Fruit fly (Drosophila melanogaster) whole organism, embryonic: ENCODE measurements around the gene Tsp2A.

Experiments used
- Asciz ChIP-seq: fragments of 200-800 bp; sonication (Bioruptor generic); optimal IDR thresholded peaks from 2 replicates; lab custom pipeline; 2017; ENCODE audit warnings: missing biosample characterization, mild to moderate bottlenecking, missing genetic modification characterization, missing genetic modification reagents
- Blimp-1 ChIP-seq: fragments of 200-800 bp; sonication (Bioruptor generic); optimal IDR thresholded peaks from 3 replicates; lab custom pipeline; 2018; ENCODE audit warnings: missing biosample characterization, missing genetic modification characterization, mild to moderate bottlenecking, moderate library complexity, missing genetic modification reagents
- Bteb2 ChIP-seq: fragments of 200-800 bp; sonication (Bioruptor generic); optimal IDR thresholded peaks from 2 replicates; lab custom pipeline; 2016; ENCODE audit warnings: missing biosample characterization, missing genetic modification characterization
- CG10274 ChIP-seq: fragments of 200-800 bp; sonication (Bioruptor generic); optimal IDR thresholded peaks from 3 replicates; lab custom pipeline; 2017; ENCODE audit warnings: missing biosample characterization, mild to moderate bottlenecking, missing genetic modification characterization
- CG12769 ChIP-seq: fragments of 200-800 bp; sonication (Bioruptor generic); optimal IDR thresholded peaks from 2 replicates; lab custom pipeline; 2019; ENCODE audit warnings: missing biosample characterization, mild to moderate bottlenecking, missing genetic modification characterization, moderate library complexity
- CG14050 ChIP-seq: fragments of 200-800 bp; sonication (Bioruptor generic); IDR thresholded peaks from 3 replicates; pipeline ENCODE4 v1.3.6; 2022; ENCODE audit warnings: missing biosample characterization, missing genetic modification characterization
- CG16779 ChIP-seq: fragments of 200-800 bp; sonication (Bioruptor generic); IDR thresholded peaks from 2 replicates; pipeline ENCODE4 v1.3.6; 2022; ENCODE audit warnings: missing biosample characterization, missing genetic modification characterization
- CG17186 ChIP-seq: fragments of 200-800 bp; sonication (Bioruptor generic); optimal IDR thresholded peaks from 3 replicates; lab custom pipeline; 2017; ENCODE audit warnings: missing biosample characterization, missing genetic modification reagents, missing genetic modification characterization
- CG17359 ChIP-seq: fragments of 200-800 bp; sonication (Bioruptor generic); optimal IDR thresholded peaks from 3 replicates; lab custom pipeline; 2018; ENCODE audit warnings: missing biosample characterization, mild to moderate bottlenecking, missing genetic modification characterization, moderate library complexity
- CG17385 ChIP-seq: fragments of 200-800 bp; sonication (Bioruptor generic); optimal IDR thresholded peaks from 3 replicates; lab custom pipeline; 2018; ENCODE audit warnings: missing biosample characterization, mild to moderate bottlenecking, missing genetic modification characterization
- CG18011 ChIP-seq: fragments of 200-800 bp; sonication (Bioruptor generic); optimal IDR thresholded peaks from 2 replicates; lab custom pipeline; 2017; ENCODE audit warnings: missing biosample characterization, missing genetic modification characterization, mild to moderate bottlenecking, moderate library complexity, missing genotype
- CG18599 ChIP-seq: fragments of 200-800 bp; sonication (Bioruptor generic); optimal IDR thresholded peaks from 3 replicates; lab custom pipeline; 2017; ENCODE audit warnings: missing biosample characterization, missing genetic modification characterization, mild to moderate bottlenecking, moderate library complexity, missing genetic modification reagents
- CG2120 ChIP-seq: fragments of 200-800 bp; sonication (Bioruptor generic); optimal IDR thresholded peaks from 3 replicates; lab custom pipeline; 2016; ENCODE audit warnings: missing biosample characterization, missing genetic modification characterization
- CG2199 ChIP-seq: fragments of 200-800 bp; sonication (Bioruptor generic); IDR thresholded peaks from 3 replicates; pipeline ENCODE4 v1.3.6; 2022; ENCODE audit warnings: missing biosample characterization, missing genetic modification characterization
- CG2712 ChIP-seq: fragments of 200-800 bp; optimal IDR thresholded peaks from 3 replicates; lab custom pipeline; 2019; ENCODE audit warnings: missing biosample characterization, mild to moderate bottlenecking, missing genetic modification characterization, moderate library complexity
- CG3163 ChIP-seq: fragments of 200-800 bp; sonication (Bioruptor generic); optimal IDR thresholded peaks from 3 replicates; lab custom pipeline; 2016; ENCODE audit warnings: missing biosample characterization, missing genetic modification characterization
- CG34376 ChIP-seq: fragments of 200-800 bp; sonication (Bioruptor generic); optimal IDR thresholded peaks from 2 replicates; lab custom pipeline; 2018; ENCODE audit warnings: missing biosample characterization, mild to moderate bottlenecking, missing genetic modification characterization
- CG3995 ChIP-seq: fragments of 200-800 bp; sonication (Bioruptor generic); optimal IDR thresholded peaks from 3 replicates; lab custom pipeline; 2016; ENCODE audit warnings: missing biosample characterization, missing genetic modification characterization
- CG4404 ChIP-seq: fragments of 200-800 bp; sonication (Bioruptor generic); IDR thresholded peaks from 2 replicates; pipeline ENCODE4 v1.3.6; 2022; ENCODE audit warnings: missing biosample characterization, missing genetic modification characterization
- CG5953 ChIP-seq: fragments of 200-800 bp; sonication (Bioruptor generic); IDR thresholded peaks from 2 replicates; pipeline ENCODE4 v1.3.6; 2022; ENCODE audit warnings: missing biosample characterization, missing genetic modification characterization
- CG7372 ChIP-seq: fragments of 200-800 bp; sonication (Bioruptor generic); IDR thresholded peaks from 2 replicates; pipeline ENCODE4 v1.3.6; 2022; ENCODE audit warnings: missing biosample characterization, missing genetic modification characterization
- CG7786 ChIP-seq: fragments of 200-800 bp; sonication (Bioruptor generic); optimal IDR thresholded peaks from 2 replicates; lab custom pipeline; 2016; ENCODE audit warnings: missing biosample characterization, missing genetic modification characterization
- CG7928 ChIP-seq: fragments of 200-800 bp; sonication (Bioruptor generic); optimal IDR thresholded peaks from 2 replicates; lab custom pipeline; 2017; ENCODE audit warnings: missing biosample characterization, mild to moderate bottlenecking, missing genetic modification characterization
- CG9876 ChIP-seq: fragments of 200-800 bp; sonication (Bioruptor generic); optimal IDR thresholded peaks from 2 replicates; lab custom pipeline; 2016; ENCODE audit warnings: missing biosample characterization, missing genetic modification characterization
- CkIIα-i1 ChIP-seq: fragments of 200-800 bp; sonication (Bioruptor generic); IDR thresholded peaks from 2 replicates; pipeline ENCODE4 v1.3.6; 2022; ENCODE audit warnings: missing biosample characterization, missing genetic modification characterization
- Dad ChIP-seq: fragments of 200-800 bp; sonication (Bioruptor generic); optimal IDR thresholded peaks from 3 replicates; lab custom pipeline; 2016; ENCODE audit warnings: missing biosample characterization, missing genetic modification characterization
- Ets65A ChIP-seq: fragments of 200-800 bp; sonication (Bioruptor generic); peaks from one replicate; lab custom pipeline; 2016; ENCODE audit warnings: missing biosample characterization, missing genetic modification characterization
- H2.0 ChIP-seq: fragments of 200-800 bp; sonication (Bioruptor generic); IDR thresholded peaks from 2 replicates; pipeline ENCODE4 v1.3.6; 2022; ENCODE audit warnings: missing biosample characterization, missing genetic modification characterization
- Hsf ChIP-seq: fragments of 200-800 bp; sonication (Bioruptor generic); optimal IDR thresholded peaks from 3 replicates; lab custom pipeline; 2016; ENCODE audit warnings: missing biosample characterization, missing genetic modification characterization
- Oli ChIP-seq: fragments of 200-800 bp; sonication (Bioruptor generic); optimal IDR thresholded peaks from 2 replicates; lab custom pipeline; 2018; ENCODE audit warnings: missing biosample characterization, mild to moderate bottlenecking, missing genetic modification characterization, moderate library complexity
- Ssrp ChIP-seq: fragments of 200-800 bp; sonication (Bioruptor generic); optimal IDR thresholded peaks from 2 replicates; lab custom pipeline; 2018; ENCODE audit warnings: missing biosample characterization, mild to moderate bottlenecking, missing genetic modification characterization, moderate library complexity
- ac ChIP-seq: fragments of 200-800 bp; sonication (Bioruptor generic); optimal IDR thresholded peaks from 3 replicates; lab custom pipeline; 2017; ENCODE audit warnings: missing biosample characterization, mild to moderate bottlenecking, missing genetic modification characterization
- amos ChIP-seq: fragments of 200-800 bp; sonication (Bioruptor generic); IDR thresholded peaks from 2 replicates; pipeline ENCODE4 v1.3.6; 2022; ENCODE audit warnings: missing biosample characterization, missing genetic modification characterization; ENCODE audit not compliant: partially characterized antibody
- bbx ChIP-seq: fragments of 200-800 bp; sonication (Bioruptor generic); IDR thresholded peaks from 2 replicates; pipeline ENCODE4 v1.3.6; 2022; ENCODE audit warnings: missing biosample characterization, missing genetic modification characterization; ENCODE audit not compliant: partially characterized antibody
- ci ChIP-seq: fragments of 200-800 bp; sonication (Bioruptor generic); IDR thresholded peaks from 3 replicates; pipeline ENCODE4 v1.3.6; 2022; ENCODE audit warnings: missing biosample characterization, missing genetic modification characterization
- croc ChIP-seq: fragments of 200-800 bp; sonication (Bioruptor generic); conservative IDR thresholded peaks from 3 replicates; pipeline ENCODE4 v1.3.6; 2022; ENCODE audit warnings: missing biosample characterization, missing genetic modification characterization
- crp ChIP-seq, 2 experiments: fragments of 200-800 bp; sonication (Bioruptor generic); optimal IDR thresholded peaks; 2 replicates in 1 of 2; 3 replicates in 1 of 2; lab custom pipeline; 2017; ENCODE audit warnings: missing biosample characterization in 2 of 2, missing genetic modification characterization in 2 of 2, mild to moderate bottlenecking in 1 of 2, moderate library complexity in 1 of 2
- fd102C ChIP-seq: fragments of 200-800 bp; sonication (Bioruptor generic); optimal IDR thresholded peaks from 2 replicates; lab custom pipeline; 2018; ENCODE audit warnings: missing biosample characterization, mild to moderate bottlenecking, missing genetic modification characterization, moderate library complexity
- fru ChIP-seq: fragments of >200 bp; optimal IDR thresholded peaks from 2 replicates; lab custom pipeline; 2017
- ftz-f1 ChIP-seq: fragments of 200-800 bp; sonication (Bioruptor generic); optimal IDR thresholded peaks from 2 replicates; lab custom pipeline; 2016; ENCODE audit warnings: missing biosample characterization, missing genetic modification characterization
- maf-S ChIP-seq: fragments of 200-800 bp; sonication (Bioruptor generic); optimal IDR thresholded peaks from 2 replicates; lab custom pipeline; 2016; ENCODE audit warnings: missing biosample characterization, missing genetic modification characterization
- oc ChIP-seq: fragments of 200-800 bp; sonication (Bioruptor generic); optimal IDR thresholded peaks from 2 replicates; lab custom pipeline; 2018; ENCODE audit warnings: missing biosample characterization, mild to moderate bottlenecking, missing genetic modification characterization, moderate library complexity
- otp ChIP-seq: fragments of 200-800 bp; sonication (Bioruptor generic); IDR thresholded peaks from 3 replicates; pipeline ENCODE4, ENCODE4 v1.3.6; 2022; ENCODE audit warnings: missing biosample characterization, missing genetic modification characterization
- pan ChIP-seq, 4 experiments: fragments of >200 bp in 3 of 4; fragments of 200-800 bp in 1 of 4; sonication (Bioruptor generic) in 1 of 4; optimal IDR thresholded peaks in 3 of 4; IDR thresholded peaks in 1 of 4; 2 replicates each; pipeline versions ENCODE4 v1.3.6 to Lab custom; 2017 to 2022; ENCODE audit warnings: missing biosample characterization in 2 of 4, missing genetic modification characterization in 2 of 4, mixed read lengths in 1 of 4
- pum ChIP-seq: fragments of 200-800 bp; sonication (Bioruptor generic); optimal IDR thresholded peaks from 2 replicates; lab custom pipeline; 2016; ENCODE audit warnings: missing biosample characterization, missing genetic modification characterization
- repo ChIP-seq: fragments of 200-800 bp; sonication (Bioruptor generic); optimal IDR thresholded peaks from 2 replicates; lab custom pipeline; 2016; ENCODE audit warnings: missing biosample characterization, missing genetic modification characterization
- ro ChIP-seq: fragments of 200-800 bp; sonication (Bioruptor generic); IDR thresholded peaks from 2 replicates; pipeline ENCODE4 v1.3.6; 2022; ENCODE audit warnings: missing biosample characterization, missing genetic modification characterization
- seq ChIP-seq: fragments of 200-800 bp; sonication (Bioruptor generic); IDR thresholded peaks from 2 replicates; pipeline ENCODE4 v1.3.6; 2022; ENCODE audit warnings: missing biosample characterization, missing genetic modification characterization
- shn ChIP-seq: fragments of 200-800 bp; sonication (Bioruptor generic); optimal IDR thresholded peaks from 3 replicates; lab custom pipeline; 2016; ENCODE audit warnings: missing biosample characterization, missing genetic modification characterization
- slbo ChIP-seq: fragments of 200-800 bp; sonication (Bioruptor generic); IDR thresholded peaks from 2 replicates; pipeline ENCODE4 v1.3.6; 2022; ENCODE audit warnings: missing biosample characterization, missing genetic modification characterization
- so ChIP-seq: fragments of 200-800 bp; sonication (Bioruptor generic); IDR thresholded peaks from 3 replicates; pipeline ENCODE4 v1.3.6; 2022; ENCODE audit warnings: missing biosample characterization, missing genetic modification characterization

The Tsp2A gene

dm6 chrX:1392875-1393274 is 46.5 kb downstream of the Tsp2A start, which contains the start of gene Rilpl (continued):
- peak; percentile 32; the same call in 1 of the 2 replicates for TF ChIP-seq slbo
- no peak for TF ChIP-seq seq (GFP tag; lab: Robert Waterston, UW)
- no peak for TF ChIP-seq CG18599
- no peak for TF ChIP-seq ac (GFP tag; lab: Kevin White, UChicago)
- no peak for TF ChIP-seq CG17359 (tag; lab: Kevin White, UChicago)
- no peak for TF ChIP-seq Blimp-1
- TF ChIP-seq CG17385 = no peak
- peak; percentile 50 for TF ChIP-seq CG2120 (GFP tag; lab: Kevin White, UChicago)
- no peak for TF ChIP-seq shn
- 0 out of 2 replicates have a peak, but pooled peaks have one; percentile 35 for TF ChIP-seq CG16779 (GFP tag; lab: Robert Waterston, UW)
- no peak for TF ChIP-seq fd102C
- TF ChIP-seq so (GFP tag; lab: Robert Waterston, UW) = no peak
- TF ChIP-seq Ssrp (tag; lab: Kevin White, UChicago) = no peak
- TF ChIP-seq CG17186 (GFP tag; lab: Kevin White, UChicago) = peak; percentile 90
- TF ChIP-seq pum (GFP tag; lab: Kevin White, UChicago) = no peak
- TF ChIP-seq CG2199 = no peak
- TF ChIP-seq ftz-f1 (GFP tag; lab: Kevin White, UChicago) = no peak
- TF ChIP-seq CG10274 (GFP tag; lab: Kevin White, UChicago) = no peak
- peak in 1 of 2 experiments; percentile 81 for TF ChIP-seq crp (GFP tag; optimal IDR thresholded peaks at IDR 0.05; lab: Kevin White, UChicago)
- TF ChIP-seq otp (GFP tag; lab: Robert Waterston, UW) = no peak
- no peak for TF ChIP-seq croc (GFP tag; lab: Robert Waterston, UW)
- no peak for TF ChIP-seq CG7372 (GFP tag; lab: Robert Waterston, UW)
- peak; percentile 37 for TF ChIP-seq Hsf (GFP tag; lab: Kevin White, UChicago)
- TF ChIP-seq CG3163 (GFP tag; lab: Kevin White, UChicago) = no peak
- peak; percentile 51; the same call in 2 of the 3 replicates for TF ChIP-seq ci (GFP tag; lab: Robert Waterston, UW)
- TF ChIP-seq oc (tag; lab: Kevin White, UChicago) = no peak
- no peak for TF ChIP-seq maf-S
- no peak for TF ChIP-seq pan (optimal IDR thresholded peaks at IDR 0.05; lab: Kevin White, UChicago)
- TF ChIP-seq pan (GFP tag; optimal IDR thresholded peaks at IDR 0.05 in 1 of 2, IDR thresholded peaks at IDR 0.05 in 1 of 2) = peak in 1 of 2 experiments; percentile 34
- TF ChIP-seq CG2712 = peak; percentile 15
- no peak for TF ChIP-seq Asciz
- peak; percentile 56 for TF ChIP-seq CG3995 (GFP tag; lab: Kevin White, UChicago)
- peak; percentile 67 for TF ChIP-seq Ets65A
- TF ChIP-seq Bteb2 (GFP tag; lab: Kevin White, UChicago) = peak; percentile 25
- TF ChIP-seq CG18011 (GFP tag; lab: Kevin White, UChicago) = no peak
- peak; percentile 1 for TF ChIP-seq repo (GFP tag; lab: Kevin White, UChicago)
- peak; percentile 68; the same call in 1 of the 2 replicates for TF ChIP-seq amos (GFP tag; lab: Robert Waterston, UW)
- TF ChIP-seq CG4404 (GFP tag; lab: Robert Waterston, UW) = no peak
- peak; percentile 55 for TF ChIP-seq CG12769 (tag; lab: Kevin White, UChicago)
- no peak for TF ChIP-seq CG5953 (GFP tag; lab: Robert Waterston, UW)
- no peak for TF ChIP-seq fru (lab: Kevin White, UChicago)
- TF ChIP-seq CG7786 (GFP tag; lab: Kevin White, UChicago) = no peak
- peak; percentile 51; the same call in 1 of the 2 replicates for TF ChIP-seq bbx
- TF ChIP-seq Dad = peak; percentile 27
- TF ChIP-seq CG7928 = peak; percentile 10
- TF ChIP-seq CG14050 = no peak
- no peak for TF ChIP-seq CG9876
- TF ChIP-seq CkIIα-i1 (GFP tag; lab: Robert Waterston, UW) = no peak
- no peak for TF ChIP-seq ro
- TF ChIP-seq Oli = no peak
- TF ChIP-seq CG34376 = peak; percentile 34
- no peak; the same call in 1 of the 2 replicates for TF ChIP-seq H2.0 (GFP tag; lab: Robert Waterston, UW)
